Fruit fly (Drosophila melanogaster) whole organism, prepupa: Measurements from ENCODE around the gene CG17264.

Experiments used
- Blimp-1 ChIP-seq: fragments of 200-800 bp; sonication (Bioruptor generic); optimal IDR thresholded peaks from 3 replicates; lab custom pipeline; 2017; ENCODE audit warnings: missing biosample characterization, missing genetic modification characterization, mild to moderate bottlenecking, moderate library complexity, missing genetic modification reagents
- CG10669 ChIP-seq: fragments of 200-800 bp; sonication (Bioruptor generic); optimal IDR thresholded peaks from 3 replicates; lab custom pipeline; 2018; ENCODE audit warnings: missing biosample characterization, mild to moderate bottlenecking, missing genetic modification characterization, moderate library complexity
- CG1621 ChIP-seq: fragments of 200-800 bp; sonication (Bioruptor generic); optimal IDR thresholded peaks from 3 replicates; lab custom pipeline; 2018; ENCODE audit warnings: missing biosample characterization, mild to moderate bottlenecking, missing genetic modification characterization
- CG16779 ChIP-seq: fragments of 200-800 bp; sonication (Bioruptor generic); optimal IDR thresholded peaks from 3 replicates; lab custom pipeline; 2017; ENCODE audit warnings: missing biosample characterization, mild to moderate bottlenecking, missing genetic modification characterization
- CG4318 ChIP-seq: fragments of 200-800 bp; sonication (Bioruptor generic); optimal IDR thresholded peaks from 3 replicates; lab custom pipeline; 2017; ENCODE audit warnings: missing biosample characterization, mild to moderate bottlenecking, missing genetic modification characterization
- CG6276 ChIP-seq: fragments of 200-800 bp; sonication (Bioruptor generic); optimal IDR thresholded peaks from 2 replicates; lab custom pipeline; 2017; ENCODE audit warnings: missing biosample characterization, mild to moderate bottlenecking, missing genetic modification characterization
- CG8119 ChIP-seq: fragments of 200-800 bp; sonication (Bioruptor generic); IDR thresholded peaks from 3 replicates; pipeline ENCODE4 v1.3.6; 2022; ENCODE audit warnings: missing biosample characterization, missing genetic modification characterization
- Eip78C ChIP-seq: fragments of 200-800 bp; sonication (Bioruptor generic); peaks from one replicate; lab custom pipeline; 2016; ENCODE audit warnings: missing biosample characterization, missing genetic modification characterization
- Met ChIP-seq: fragments of 200-800 bp; sonication (Bioruptor generic); optimal IDR thresholded peaks from 3 replicates; lab custom pipeline; 2016; ENCODE audit warnings: missing biosample characterization, missing genetic modification characterization
- Smox ChIP-seq: fragments of 200-800 bp; sonication (Bioruptor generic); optimal IDR thresholded peaks from 3 replicates; lab custom pipeline; 2016; ENCODE audit warnings: missing biosample characterization, missing genetic modification characterization
- Sox102F ChIP-seq: fragments of 200-800 bp; sonication (Bioruptor generic); optimal IDR thresholded peaks from 2 replicates; lab custom pipeline; 2016; ENCODE audit warnings: missing biosample characterization, mild to moderate bottlenecking, missing genetic modification characterization
- ss ChIP-seq, 2 experiments: fragments of 200-800 bp; sonication (Bioruptor generic); optimal IDR thresholded peaks; 2 replicates in 1 of 2; 3 replicates in 1 of 2; lab custom pipeline; 2017 to 2018; ENCODE audit warnings: mild to moderate bottlenecking in 2 of 2, missing biosample characterization in 2 of 2, missing genetic modification characterization in 2 of 2, moderate library complexity in 1 of 2
- topi ChIP-seq: fragments of 200-800 bp; sonication (Bioruptor generic); optimal IDR thresholded peaks from 3 replicates; lab custom pipeline; 2016; ENCODE audit warnings: missing biosample characterization, missing genetic modification characterization

- TF ChIP-seq ss (GFP tag; optimal IDR thresholded peaks at IDR 0.05; lab: Kevin White, UChicago) (no peak), topi (GFP tag; lab: Kevin White, UChicago) (no peak), CG8119 (GFP tag; lab: Robert Waterston, UW) (no peak), CG6276 (GFP tag; lab: Kevin White, UChicago) (no peak), Blimp-1 (GFP tag; lab: Kevin White, UChicago) (no peak), Eip78C (GFP tag; lab: Kevin White, UChicago) (no peak), Sox102F (GFP tag; lab: Kevin White, UChicago) (no peak), CG4318 (no peak), CG10669 (GFP tag; lab: Kevin White, UChicago) (no peak), Smox (GFP tag; lab: Kevin White, UChicago) (no peak), CG1621 (tag; lab: Kevin White, UChicago) (no peak), Met (GFP tag; lab: Kevin White, UChicago) (no peak), CG16779 (tag; lab: Kevin White, UChicago) (no peak)
Observed at dm6 chr2L:2979091-2979490, 39.2 kb upstream of the CG17264 start, which contains the start of gene CG9643.
